Fruit fly (Drosophila melanogaster) S2 (cell line): ENCODE results near the gene Crys.
"Not testable (repeated sequence)": the region's sequence is repeated elsewhere in the genome, so short reads cannot be mapped to it uniquely, and the experiment has no call there.

ENCODE experiments used
- CG8478 ChIP-seq: fragments of >200 bp; optimal IDR thresholded peaks from 2 replicates; lab custom pipeline; 2018
- CTCF ChIP-seq, 2 experiments: fragments of >200 bp; optimal IDR thresholded peaks; 2 replicates each; lab custom pipeline; 2018

Gene Crys

dm6 chr2L:11989729-11990128 is 45.8 kb downstream of the Crys start, which contains the start of the genes zuc and dgt2:
TSS of gene zuc (minus strand) at chr2L:11989882.
TSS of gene dgt2 (plus strand) at chr2L:11989936.
- TF ChIP-seq CG8478 (lab: Kevin White, UChicago) (no peak), CTCF (optimal IDR thresholded peaks at IDR 0.05; lab: Kevin White, UChicago) (no peak)

dm6 chr2L:11990458-11991065 is 46.6 kb downstream of the Crys start, which contains the start of gene escl:
TSS of gene escl (plus strand) at chr2L:11990927.
- TF ChIP-seq CTCF (optimal IDR thresholded peaks at IDR 0.05; lab: Kevin White, UChicago) = no peak
- TF ChIP-seq CG8478 (lab: Kevin White, UChicago) = no peak

dm6 chr2L:11992602-11993001 is 48.7 kb downstream of the Crys start, which contains the start of gene Ada1-2:
TSS of gene Ada1-2 (plus strand) at chr2L:11992902.
- TF ChIP-seq CTCF (optimal IDR thresholded peaks at IDR 0.05; lab: Kevin White, UChicago); CG8478 (lab: Kevin White, UChicago): not testable (repeated sequence)

dm6 chr2L:11995332-11995790 is 51.4 kb downstream of the Crys start, which contains the start of the genes CG18789 and Qtzl:
TSS of gene CG18789 (minus strand) at chr2L:11995432.
TSS of gene Qtzl (plus strand) at chr2L:11995740.
- TF ChIP-seq CTCF (optimal IDR thresholded peaks at IDR 0.05; lab: Kevin White, UChicago); CG8478 (lab: Kevin White, UChicago): not testable (repeated sequence)

dm6 chr2L:11996509-11996908 is 52.6 kb downstream of the Crys start, which contains the start of gene Ada1-1:
TSS of gene Ada1-1 (plus strand) at chr2L:11996809.
- TF ChIP-seq CTCF (optimal IDR thresholded peaks at IDR 0.05; lab: Kevin White, UChicago); CG8478 (lab: Kevin White, UChicago): not testable (repeated sequence)
